Fruit fly (Drosophila melanogaster) whole organism, wandering third instar larva: ENCODE results near the gene GatA.

Experiments used
- CG32264 ChIP-seq: fragments of 200-800 bp; sonication (Bioruptor generic); optimal IDR thresholded peaks from 2 replicates; lab custom pipeline; 2016; ENCODE audit warnings: missing biosample characterization, missing genetic modification characterization
- Hnf4 ChIP-seq: fragments of 200-800 bp; sonication (Bioruptor generic); optimal IDR thresholded peaks from 2 replicates; lab custom pipeline; 2016; ENCODE audit warnings: missing biosample characterization, mild to moderate bottlenecking, missing genetic modification characterization
- Hr83 ChIP-seq: fragments of 200-300 bp; sonication (Bioruptor generic); optimal IDR thresholded peaks from 2 replicates; lab custom pipeline; 2016; ENCODE audit warnings: missing biosample characterization, mild to moderate bottlenecking, missing genetic modification characterization, moderate library complexity; ENCODE audit not compliant: poor library complexity, severe bottlenecking
- Jra ChIP-seq: sonication (Bioruptor generic); optimal IDR thresholded peaks from 2 replicates; lab custom pipeline; 2016; ENCODE audit warnings: missing biosample characterization, missing genetic modification characterization
- N ChIP-seq: fragments of >200 bp; optimal IDR thresholded peaks from 2 replicates; lab custom pipeline; 2018; ENCODE audit warnings: missing biosample characterization, missing external identifiers, missing genetic modification characterization
- Sp1 ChIP-seq: fragments of 200-800 bp; sonication (Bioruptor generic); optimal IDR thresholded peaks from 3 replicates; lab custom pipeline; 2019; ENCODE audit warnings: missing biosample characterization, mild to moderate bottlenecking, missing genetic modification characterization, moderate library complexity
- Vsx2 ChIP-seq: fragments of 200-300, 225-300 bp; sonication (Bioruptor generic); optimal IDR thresholded peaks from 2 replicates; lab custom pipeline; 2018; ENCODE audit warnings: missing biosample characterization, missing genetic modification characterization; ENCODE audit not compliant: partially characterized antibody
- br ChIP-seq: fragments of 200-800 bp; sonication (Bioruptor generic); optimal IDR thresholded peaks from 2 replicates; lab custom pipeline; 2016; ENCODE audit warnings: missing biosample characterization, missing genetic modification characterization
- dsf ChIP-seq: sonication (Bioruptor generic); optimal IDR thresholded peaks from 2 replicates; lab custom pipeline; 2016; ENCODE audit warnings: missing biosample characterization, missing genetic modification characterization, borderline replicate concordance
- foxo ChIP-seq, 2 experiments: fragments of 200-800 bp; sonication (Bioruptor generic); optimal IDR thresholded peaks; 2 replicates in 1 of 2; 3 replicates in 1 of 2; lab custom pipeline; 2016 to 2017; ENCODE audit warnings: missing biosample characterization in 2 of 2, missing genetic modification characterization in 2 of 2
- h ChIP-seq: fragments of 200-800 bp; sonication (Bioruptor generic); optimal IDR thresholded peaks from 3 replicates; lab custom pipeline; 2016; ENCODE audit warnings: missing biosample characterization, mild to moderate bottlenecking, missing genetic modification characterization
- jim ChIP-seq: fragments of 175-275, 200-325 bp; sonication (Bioruptor generic); optimal IDR thresholded peaks from 2 replicates; lab custom pipeline; 2016; ENCODE audit warnings: missing biosample characterization, mild to moderate bottlenecking, missing genetic modification characterization
- lola ChIP-seq: fragments of >200 bp; optimal IDR thresholded peaks from 2 replicates; lab custom pipeline; 2017; ENCODE audit warnings: missing biosample characterization, missing genetic modification characterization
- psq ChIP-seq: fragments of 200-800 bp; sonication (Bioruptor generic); optimal IDR thresholded peaks from 3 replicates; lab custom pipeline; 2017; ENCODE audit warnings: missing biosample characterization, mild to moderate bottlenecking, missing genetic modification characterization, moderate library complexity
- sv ChIP-seq: fragments of 200-800 bp; sonication (Bioruptor generic); optimal IDR thresholded peaks from 3 replicates; lab custom pipeline; 2016; ENCODE audit warnings: missing biosample characterization, missing genetic modification characterization
- tai ChIP-seq: sonication (Bioruptor generic); optimal IDR thresholded peaks from 2 replicates; lab custom pipeline; 2016; ENCODE audit warnings: missing biosample characterization, missing genetic modification characterization

Gene GatA

DNA sequence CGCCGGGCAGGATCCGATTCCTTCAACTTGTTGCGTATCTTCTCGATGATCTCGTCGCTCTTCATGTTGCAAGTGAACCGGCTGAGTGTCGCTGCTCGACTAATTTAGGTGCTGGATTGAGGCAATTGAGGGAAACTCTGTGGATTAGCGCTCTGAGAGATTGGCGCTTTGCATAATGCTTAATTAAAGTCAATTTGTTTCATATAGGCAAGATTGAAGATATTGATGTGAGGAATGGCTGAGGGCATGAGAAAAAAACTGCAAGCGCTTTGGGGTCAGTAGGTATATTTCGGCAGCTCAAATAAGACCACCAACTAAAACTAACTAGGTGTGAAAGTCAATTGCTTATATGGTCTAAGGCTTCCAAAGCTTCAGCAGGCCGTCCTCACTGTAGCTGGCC lies 49.9 kb downstream of the GatA start, which contains the start of gene euc:
Gene euc, minus strand, starts transcription at position 101 of the 400 bp plus-strand sequence.
- TF ChIP-seq psq (no peak), h (GFP tag; lab: Kevin White, UChicago) (no peak), Jra (no peak), Hr83 (GFP tag; lab: Kevin White, UChicago) (no peak), Hnf4 (no peak), jim (no peak), dsf (GFP tag; lab: Kevin White, UChicago) (no peak), Vsx2 (GFP tag; lab: Kevin White, UChicago) (no peak), lola (no peak), Sp1 (GFP tag; lab: Kevin White, UChicago) (no peak), br (GFP tag; lab: Kevin White, UChicago) (no peak), CG32264 (no peak), N (GFP tag; lab: Kevin White, UChicago) (no peak), sv (GFP tag; lab: Kevin White, UChicago) (no peak), tai (no peak), foxo (GFP tag; optimal IDR thresholded peaks at IDR 0.05; lab: Kevin White, UChicago) (no peak)
